Fruit fly (Drosophila melanogaster): ENCODE measurements around the gene hng3.

The hng3 gene

dm6 chr3L:737445-738116 lies 17.7 kb downstream of the hng3 start:
- no peak for TF ChIP-seq noc (tag; optimal IDR thresholded peaks at IDR 0.05)

dm6 chr3L:736542-737166 lies 18.6 kb downstream of the hng3 start:
- no peak for TF ChIP-seq noc (tag; optimal IDR thresholded peaks at IDR 0.05)

DNA sequence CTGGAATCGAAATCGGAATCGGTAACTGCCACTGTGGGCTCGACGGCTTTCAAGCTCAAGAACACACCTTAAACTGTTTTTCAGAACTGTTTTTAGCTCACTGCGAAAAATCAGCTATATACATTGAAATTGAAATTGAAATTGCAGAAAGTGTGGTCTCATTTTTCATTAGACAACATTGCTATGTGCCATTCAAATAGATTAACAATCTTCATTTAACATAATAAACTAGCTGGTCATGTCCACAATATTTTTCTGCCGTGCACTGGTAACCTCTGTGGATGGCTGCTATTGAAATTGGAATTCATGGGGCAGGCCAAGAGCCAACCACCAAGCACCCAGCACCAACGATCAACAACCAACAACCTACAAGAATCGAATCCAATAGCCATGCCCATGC lies 19.3 kb downstream of the hng3 start:
- no peak for TF ChIP-seq noc (tag; optimal IDR thresholded peaks at IDR 0.05)

DNA sequence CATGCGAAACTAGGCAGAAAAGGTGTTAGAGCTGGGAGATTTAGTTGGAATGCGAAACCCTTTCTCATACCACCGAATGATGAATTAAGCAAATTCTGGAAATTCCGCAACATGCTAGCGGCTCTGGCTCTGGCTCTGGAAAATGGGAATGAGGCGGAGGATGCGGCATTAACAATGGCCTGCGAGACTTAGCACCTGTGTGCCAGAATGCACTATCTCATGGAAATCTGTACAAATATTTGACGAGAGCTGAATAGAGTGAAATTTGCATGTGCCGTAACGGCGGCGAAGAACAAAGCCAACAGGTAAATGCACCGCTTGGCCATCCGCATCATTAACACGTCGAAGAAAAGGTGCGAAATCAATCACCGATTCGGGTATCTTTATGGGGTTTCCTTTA lies 20.0 kb downstream of the hng3 start:
- no peak for TF ChIP-seq noc (tag; optimal IDR thresholded peaks at IDR 0.05)

DNA sequence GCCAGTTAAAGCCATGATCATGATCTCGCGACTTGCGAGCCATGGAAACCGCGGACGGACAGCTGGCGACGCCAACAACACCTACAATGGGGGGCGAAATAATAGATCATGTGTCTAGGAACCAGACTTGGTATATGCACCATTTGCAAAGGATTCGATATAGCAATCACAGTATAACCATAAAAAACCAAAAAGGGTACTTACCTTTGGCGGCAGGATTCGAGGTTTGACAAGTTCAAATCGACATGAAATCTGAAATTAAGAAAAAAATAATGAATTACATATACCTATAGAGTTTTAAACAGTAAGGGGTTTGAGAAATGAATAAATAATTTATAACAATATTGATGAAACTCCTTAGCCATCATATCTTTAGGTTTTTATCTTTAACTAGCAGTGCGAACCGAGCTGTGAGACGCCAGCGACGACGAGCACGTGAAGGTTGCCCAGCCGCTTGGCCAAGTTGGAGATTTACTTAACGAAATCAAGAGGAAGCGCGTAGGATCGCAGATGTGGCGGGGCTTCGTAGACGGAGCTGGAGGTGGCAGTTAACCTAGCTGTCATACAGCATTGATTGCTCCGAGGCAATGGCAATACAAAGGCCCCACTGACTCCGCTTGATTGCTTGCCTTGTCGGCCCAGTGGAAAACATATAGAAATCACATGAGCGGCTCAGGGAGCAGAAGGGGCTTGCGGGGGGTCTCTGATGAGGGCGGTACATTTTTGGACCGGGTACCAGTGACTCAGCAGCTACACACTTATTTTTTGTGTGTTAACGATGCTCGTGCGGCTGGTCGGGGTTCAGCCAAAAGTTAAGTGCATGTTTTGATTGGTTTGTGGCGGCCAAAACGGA lies 21.2 kb downstream of the hng3 start:
- no peak for TF ChIP-seq noc (tag; optimal IDR thresholded peaks at IDR 0.05)

DNA sequence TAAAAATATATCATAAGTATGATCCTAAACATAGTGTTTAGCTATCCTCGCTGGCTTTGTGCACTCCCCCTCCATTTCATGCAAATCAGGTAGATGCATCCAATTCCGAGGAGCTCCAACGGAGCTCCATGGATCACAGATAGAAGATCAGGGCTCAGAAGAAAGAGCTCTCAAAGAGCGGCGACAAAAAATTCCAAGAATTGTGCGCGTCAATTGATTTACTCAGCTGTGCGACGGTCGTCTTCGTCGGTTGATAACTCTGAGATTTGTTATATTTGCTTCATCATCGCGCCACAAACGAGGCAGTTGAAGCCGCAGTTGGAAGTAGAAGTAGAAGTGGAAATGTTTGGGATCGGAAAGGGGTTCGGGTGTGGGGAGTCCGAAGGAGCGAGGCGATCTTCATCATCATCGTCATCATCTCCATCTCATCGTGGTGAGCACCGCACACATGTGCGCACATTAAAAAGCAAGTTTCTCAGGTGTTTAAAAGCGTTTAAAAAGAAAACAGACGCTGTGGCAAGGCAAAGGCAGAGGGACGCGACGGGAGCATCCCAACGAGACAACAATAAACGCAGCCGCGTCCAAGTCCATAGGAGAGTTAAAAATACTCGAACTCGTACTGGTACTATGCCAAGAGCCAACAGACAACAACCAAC lies 22.0 kb downstream of the hng3 start:
- TF ChIP-seq noc (tag; optimal IDR thresholded peaks at IDR 0.05): no peak

- TF ChIP-seq noc (tag; optimal IDR thresholded peaks at IDR 0.05): no peak
Observed at dm6 chr3L:732290-732954, 22.9 kb downstream of the hng3 start.

- TF ChIP-seq noc (tag; optimal IDR thresholded peaks at IDR 0.05): no peak
Observed at dm6 chr3L:731469-731868, 23.8 kb downstream of the hng3 start.

dm6 chr3L:729345-729744 lies 25.9 kb downstream of the hng3 start:
- no peak for TF ChIP-seq noc (tag; optimal IDR thresholded peaks at IDR 0.05)

- no peak for TF ChIP-seq noc (tag; optimal IDR thresholded peaks at IDR 0.05)
Observed at dm6 chr3L:728579-728978, 26.7 kb downstream of the hng3 start.

DNA sequence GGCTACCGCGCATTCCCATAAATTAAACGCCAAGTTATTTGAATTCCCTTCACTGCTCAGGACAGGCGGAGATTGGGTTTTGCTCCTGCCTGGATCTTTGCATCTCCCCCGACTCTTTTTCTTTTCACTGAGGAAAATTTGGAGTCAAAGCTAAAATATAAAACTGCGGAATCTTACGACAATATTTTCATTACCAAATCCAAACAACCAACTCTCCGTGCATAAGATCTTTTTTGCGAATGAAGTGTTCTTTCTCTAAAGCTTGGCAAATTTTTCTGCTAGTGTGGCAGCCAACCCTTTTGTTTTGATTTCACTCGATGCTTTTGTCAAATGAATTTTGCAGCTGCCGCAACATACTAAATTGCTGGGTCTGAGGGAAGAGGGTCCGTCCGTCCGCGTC lies 27.4 kb downstream of the hng3 start:
- no peak for TF ChIP-seq noc (tag; optimal IDR thresholded peaks at IDR 0.05)

DNA sequence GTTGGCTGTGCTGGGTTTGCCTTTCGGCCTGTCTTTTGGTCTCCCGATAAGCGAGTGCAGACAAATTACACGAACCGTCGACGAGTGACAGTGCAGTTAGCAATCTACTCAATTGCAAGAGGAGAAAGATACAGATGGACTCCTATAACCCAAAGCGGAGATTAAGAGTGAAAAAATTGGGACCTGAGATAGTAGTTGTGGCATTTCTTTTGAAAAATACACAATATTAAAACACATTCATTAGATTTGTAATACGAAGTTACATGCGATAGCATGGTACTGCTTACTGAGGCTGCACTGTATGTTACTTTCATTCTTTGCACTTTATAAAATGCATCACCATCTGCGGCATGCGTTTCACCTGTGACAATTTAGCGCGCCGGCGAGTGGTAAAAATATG lies 28.1 kb downstream of the hng3 start:
- TF ChIP-seq noc (tag; optimal IDR thresholded peaks at IDR 0.05): no peak

dm6 chr3L:726486-727180 lies 28.7 kb downstream of the hng3 start:
- no peak for TF ChIP-seq noc (tag; optimal IDR thresholded peaks at IDR 0.05)

- no peak for TF ChIP-seq noc (tag; optimal IDR thresholded peaks at IDR 0.05)
Observed at dm6 chr3L:725527-726191, 29.6 kb downstream of the hng3 start.
